Fruit fly (Drosophila melanogaster) whole organism, prepupa: Measurements from ENCODE around the gene CG2698.

Experiments
- CG6854 ChIP-seq: fragments of 200-800 bp; sonication (Bioruptor generic); optimal IDR thresholded peaks from 2 replicates; lab custom pipeline; 2017; ENCODE audit warnings: missing biosample characterization, mild to moderate bottlenecking, missing genetic modification characterization
- Eip93F ChIP-seq: fragments of 200-800 bp; sonication (Bioruptor generic); optimal IDR thresholded peaks from 2 replicates; lab custom pipeline; 2016; ENCODE audit warnings: missing biosample characterization, mild to moderate bottlenecking, missing genetic modification characterization
- OdsH ChIP-seq: fragments of 200-800 bp; sonication (Bioruptor generic); optimal IDR thresholded peaks from 3 replicates; lab custom pipeline; 2016; ENCODE audit warnings: missing biosample characterization, missing genetic modification characterization
- Sox102F ChIP-seq: fragments of 200-800 bp; sonication (Bioruptor generic); optimal IDR thresholded peaks from 2 replicates; lab custom pipeline; 2016; ENCODE audit warnings: missing biosample characterization, mild to moderate bottlenecking, missing genetic modification characterization
- dac ChIP-seq: fragments of 200-800 bp; sonication (Bioruptor generic); optimal IDR thresholded peaks from 2 replicates; lab custom pipeline; 2017; ENCODE audit warnings: missing biosample characterization, mild to moderate bottlenecking, missing genetic modification characterization
- esn ChIP-seq: fragments of 200-800 bp; sonication (Bioruptor generic); optimal IDR thresholded peaks from 2 replicates; lab custom pipeline; 2016; ENCODE audit warnings: missing biosample characterization, mild to moderate bottlenecking, missing genetic modification characterization, moderate library complexity
- svp ChIP-seq: fragments of 200-800 bp; sonication (Bioruptor generic); peaks from one replicate; lab custom pipeline; 2016; ENCODE audit warnings: missing biosample characterization, missing genetic modification characterization
- topi ChIP-seq: fragments of 200-800 bp; sonication (Bioruptor generic); optimal IDR thresholded peaks from 3 replicates; lab custom pipeline; 2016; ENCODE audit warnings: missing biosample characterization, missing genetic modification characterization

DNA sequence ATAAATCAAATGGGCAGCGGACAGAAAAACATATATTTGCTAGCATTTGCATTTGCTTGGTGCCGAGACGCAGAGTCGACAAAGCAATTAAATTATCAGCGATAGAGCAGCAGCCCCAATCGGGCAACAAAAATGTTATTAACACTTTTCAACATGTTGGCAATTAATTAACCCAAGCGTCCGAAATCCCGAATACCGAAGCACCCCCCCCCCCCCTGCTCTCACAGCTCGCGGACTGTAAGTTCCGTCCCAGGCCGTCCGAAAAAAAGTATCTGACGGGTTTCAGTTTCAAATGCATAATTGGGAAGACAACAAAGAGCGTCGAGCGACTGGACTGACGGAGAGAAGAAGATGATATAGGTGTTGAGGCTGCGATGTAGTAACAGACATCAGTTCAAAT lies 11.1 kb upstream of the CG2698 start:
- no peak for TF ChIP-seq Eip93F (GFP tag; lab: Kevin White, UChicago)
- TF ChIP-seq dac (GFP tag; lab: Kevin White, UChicago): no peak
- no peak for TF ChIP-seq topi
- TF ChIP-seq esn: no peak
- TF ChIP-seq OdsH (GFP tag; lab: Kevin White, UChicago): no peak
- no peak for TF ChIP-seq svp (GFP tag; lab: Kevin White, UChicago)
- TF ChIP-seq CG6854 (GFP tag; lab: Kevin White, UChicago): no peak
- no peak for TF ChIP-seq Sox102F (GFP tag; lab: Kevin White, UChicago)
